Fruit fly (Drosophila melanogaster) whole organism, embryonic: ENCODE measurements around the gene Mul1.

Experiments
- Aef1 ChIP-seq: fragments of 200-800 bp; sonication (Bioruptor generic); IDR thresholded peaks from 3 replicates; pipeline ENCODE4 v1.3.6; 2022; ENCODE audit warnings: missing biosample characterization, missing genetic modification characterization
- Atf6 ChIP-seq: fragments of 200-800 bp; sonication (Bioruptor generic); IDR thresholded peaks from 2 replicates; pipeline ENCODE4 v1.3.6; 2022; ENCODE audit warnings: missing biosample characterization, missing genetic modification characterization
- CG10267 ChIP-seq: fragments of 200-800 bp; sonication (Bioruptor generic); optimal IDR thresholded peaks from 2 replicates; lab custom pipeline; 2018; ENCODE audit warnings: missing biosample characterization, mild to moderate bottlenecking, missing genetic modification characterization, moderate library complexity
- CG10979 ChIP-seq: fragments of 200-800 bp; sonication (Bioruptor generic); optimal IDR thresholded peaks from 2 replicates; lab custom pipeline; 2018; ENCODE audit warnings: missing biosample characterization, mild to moderate bottlenecking, missing genetic modification characterization, moderate library complexity
- CG1233 ChIP-seq: fragments of 200-800 bp; sonication (Bioruptor generic); optimal IDR thresholded peaks from 4 replicates; lab custom pipeline; 2018; ENCODE audit warnings: missing biosample characterization, mild to moderate bottlenecking, missing genetic modification characterization
- CG13123 ChIP-seq: fragments of 200-800 bp; sonication (Bioruptor generic); optimal IDR thresholded peaks from 2 replicates; lab custom pipeline; 2016; ENCODE audit warnings: missing biosample characterization, missing genetic modification characterization
- CG13894 ChIP-seq: fragments of 200-800 bp; sonication (Bioruptor generic); optimal IDR thresholded peaks from 3 replicates; lab custom pipeline; 2018; ENCODE audit warnings: missing biosample characterization, mild to moderate bottlenecking, missing genetic modification characterization, moderate library complexity
- CG15601 ChIP-seq: fragments of 200-800 bp; sonication (Bioruptor generic); optimal IDR thresholded peaks from 3 replicates; lab custom pipeline; 2019; ENCODE audit warnings: missing biosample characterization, mild to moderate bottlenecking, missing genetic modification characterization, moderate library complexity
- CG6272 ChIP-seq: fragments of 200-800 bp; sonication (Bioruptor generic); IDR thresholded peaks from 2 replicates; pipeline ENCODE4 v1.3.6; 2022; ENCODE audit warnings: missing biosample characterization, missing genetic modification characterization
- CG6654 ChIP-seq: fragments of 200-800 bp; sonication (Bioruptor generic); optimal IDR thresholded peaks from 2 replicates; lab custom pipeline; 2017; ENCODE audit warnings: missing biosample characterization, mild to moderate bottlenecking, missing genetic modification characterization
- CG7372 ChIP-seq: fragments of 200-800 bp; sonication (Bioruptor generic); IDR thresholded peaks from 2 replicates; pipeline ENCODE4 v1.3.6; 2022; ENCODE audit warnings: missing biosample characterization, missing genetic modification characterization
- CkIIα-i1 ChIP-seq: fragments of 200-800 bp; sonication (Bioruptor generic); IDR thresholded peaks from 2 replicates; pipeline ENCODE4 v1.3.6; 2022; ENCODE audit warnings: missing biosample characterization, missing genetic modification characterization
- D19A ChIP-seq: fragments of 200-800 bp; optimal IDR thresholded peaks from 3 replicates; lab custom pipeline; 2019; ENCODE audit warnings: missing biosample characterization, mild to moderate bottlenecking, missing genetic modification characterization, moderate library complexity
- Fer2 ChIP-seq: fragments of 200-800 bp; sonication (Bioruptor generic); optimal IDR thresholded peaks from 2 replicates; lab custom pipeline; 2018; ENCODE audit warnings: missing biosample characterization, mild to moderate bottlenecking, missing genetic modification characterization, moderate library complexity
- Fer3 ChIP-seq: fragments of 200-800 bp; sonication (Bioruptor generic); optimal IDR thresholded peaks from 2 replicates; lab custom pipeline; 2018; ENCODE audit warnings: missing biosample characterization, mild to moderate bottlenecking, missing genetic modification characterization, moderate library complexity
- HmgD ChIP-seq: fragments of 200-800 bp; sonication (Bioruptor generic); optimal IDR thresholded peaks from 3 replicates; lab custom pipeline; 2016; ENCODE audit warnings: missing biosample characterization, missing genetic modification characterization
- MESR4 ChIP-seq: fragments of 200-800 bp; sonication (Bioruptor generic); optimal IDR thresholded peaks from 2 replicates; lab custom pipeline; 2018; ENCODE audit warnings: missing biosample characterization, mild to moderate bottlenecking, missing genetic modification characterization, moderate library complexity
- Mes4 ChIP-seq: fragments of 200-800 bp; sonication (Bioruptor generic); optimal IDR thresholded peaks from 2 replicates; lab custom pipeline; 2016; ENCODE audit warnings: missing biosample characterization, missing genetic modification characterization
- Nf-YA ChIP-seq: fragments of 200-800 bp; sonication (Bioruptor generic); IDR thresholded peaks from 2 replicates; pipeline ENCODE4 v1.3.6; 2022; ENCODE audit warnings: missing biosample characterization, missing genetic modification characterization
- Nf-YC ChIP-seq: fragments of 200-800 bp; optimal IDR thresholded peaks from 3 replicates; lab custom pipeline; 2019; ENCODE audit warnings: missing biosample characterization, mild to moderate bottlenecking, missing genetic modification characterization, moderate library complexity
- Sin3A ChIP-seq: fragments of >200 bp; optimal IDR thresholded peaks from 2 replicates; lab custom pipeline; 2018
- ac ChIP-seq: fragments of 200-800 bp; sonication (Bioruptor generic); optimal IDR thresholded peaks from 3 replicates; lab custom pipeline; 2017; ENCODE audit warnings: missing biosample characterization, mild to moderate bottlenecking, missing genetic modification characterization
- ash1 ChIP-seq: fragments of 200-800 bp; sonication (Bioruptor generic); optimal IDR thresholded peaks from 2 replicates; lab custom pipeline; 2018; ENCODE audit warnings: missing biosample characterization, mild to moderate bottlenecking, missing genetic modification characterization
- bcd ChIP-seq: fragments of 200-800 bp; sonication (Bioruptor generic); optimal IDR thresholded peaks from 2 replicates; lab custom pipeline; 2017; ENCODE audit warnings: missing biosample characterization, mild to moderate bottlenecking, missing genetic modification characterization
- bowl ChIP-seq: fragments of 200-800 bp; sonication (Bioruptor generic); IDR thresholded peaks from 2 replicates; pipeline ENCODE4 v1.3.6; 2022; ENCODE audit warnings: missing biosample characterization, missing genetic modification characterization
- cg ChIP-seq: fragments of 200-800 bp; sonication (Bioruptor generic); optimal IDR thresholded peaks from 3 replicates; lab custom pipeline; 2019; ENCODE audit warnings: missing biosample characterization, mild to moderate bottlenecking, missing genetic modification characterization, moderate library complexity
- chif ChIP-seq, 2 experiments: fragments of 200-800 bp; sonication (Bioruptor generic); optimal IDR thresholded peaks; 3 replicates each; lab custom pipeline; 2016; ENCODE audit warnings: missing biosample characterization in 2 of 2, missing genetic modification characterization in 2 of 2
- chinmo ChIP-seq: fragments of 200-800 bp; sonication (Bioruptor generic); IDR thresholded peaks from 4 replicates; pipeline ENCODE4 v1.3.6; 2022; ENCODE audit warnings: missing biosample characterization, missing genetic modification characterization; ENCODE audit not compliant: partially characterized antibody
- crc ChIP-seq: fragments of 200-800 bp; sonication (Bioruptor generic); optimal IDR thresholded peaks from 2 replicates; lab custom pipeline; 2016; ENCODE audit warnings: missing biosample characterization, missing genetic modification characterization
- da ChIP-seq: fragments of 200-800 bp; sonication (Bioruptor generic); optimal IDR thresholded peaks from 2 replicates; lab custom pipeline; 2016; ENCODE audit warnings: missing biosample characterization, missing genetic modification characterization
- danr ChIP-seq: fragments of 200-800 bp; sonication (Bioruptor generic); IDR thresholded peaks from 2 replicates; pipeline ENCODE4 v1.3.6; 2022; ENCODE audit warnings: missing biosample characterization, missing genetic modification characterization
- dm ChIP-seq: fragments of 200-800 bp; sonication (Bioruptor generic); optimal IDR thresholded peaks from 3 replicates; lab custom pipeline; 2016; ENCODE audit warnings: missing biosample characterization, missing genetic modification characterization
- dysf ChIP-seq: fragments of 200-800 bp; sonication (Bioruptor generic); IDR thresholded peaks from 3 replicates; pipeline ENCODE4 v1.3.6; 2022; ENCODE audit warnings: missing biosample characterization, missing genetic modification characterization
- grn ChIP-seq: fragments of 200-800 bp; sonication (Bioruptor generic); optimal IDR thresholded peaks from 3 replicates; lab custom pipeline; 2017; ENCODE audit warnings: missing biosample characterization, missing genetic modification characterization
- inv ChIP-seq: fragments of 200-800 bp; sonication (Bioruptor generic); IDR thresholded peaks from 2 replicates; pipeline ENCODE4 v1.3.6; 2022; ENCODE audit warnings: missing biosample characterization, missing genetic modification characterization; ENCODE audit not compliant: partially characterized antibody
- lbe ChIP-seq: fragments of 200-800 bp; sonication (Bioruptor generic); optimal IDR thresholded peaks from 2 replicates; lab custom pipeline; 2016; ENCODE audit warnings: missing biosample characterization, mild to moderate bottlenecking, missing genetic modification characterization
- mld ChIP-seq: fragments of 200-800 bp; sonication (Bioruptor generic); IDR thresholded peaks from 3 replicates; pipeline ENCODE4 v1.3.6; 2022; ENCODE audit warnings: missing biosample characterization, missing genetic modification characterization; ENCODE audit not compliant: partially characterized antibody
- nmo ChIP-seq: fragments of 200-800 bp; sonication (Bioruptor generic); optimal IDR thresholded peaks from 2 replicates; lab custom pipeline; 2018; ENCODE audit warnings: missing biosample characterization, mild to moderate bottlenecking, missing genetic modification characterization, moderate library complexity
- phol ChIP-seq: fragments of 200-800 bp; sonication (Bioruptor generic); optimal IDR thresholded peaks from 3 replicates; lab custom pipeline; 2018; ENCODE audit warnings: missing biosample characterization, mild to moderate bottlenecking, missing genetic modification characterization, moderate library complexity
- pros ChIP-seq: fragments of 200-800 bp; sonication (Bioruptor generic); optimal IDR thresholded peaks from 3 replicates; lab custom pipeline; 2019; ENCODE audit warnings: missing biosample characterization, mild to moderate bottlenecking, missing genetic modification characterization, moderate library complexity
- schlank ChIP-seq: fragments of 200-800 bp; sonication (Bioruptor generic); optimal IDR thresholded peaks from 2 replicates; lab custom pipeline; 2018; ENCODE audit warnings: missing biosample characterization, mild to moderate bottlenecking, missing genetic modification characterization
- sima ChIP-seq: fragments of 200-800 bp; sonication (Bioruptor generic); optimal IDR thresholded peaks from 2 replicates; lab custom pipeline; 2016; ENCODE audit warnings: missing biosample characterization, missing genetic modification characterization
- sisA ChIP-seq: fragments of 200-800 bp; sonication (Bioruptor generic); IDR thresholded peaks from 2 replicates; pipeline ENCODE4 v1.3.6; 2022; ENCODE audit warnings: missing biosample characterization, missing genetic modification characterization
- slou ChIP-seq: fragments of 200-800 bp; sonication (Bioruptor generic); optimal IDR thresholded peaks from 3 replicates; lab custom pipeline; 2016; ENCODE audit warnings: missing biosample characterization, missing genetic modification characterization
- sna ChIP-seq: fragments of 200-800 bp; sonication (Bioruptor generic); IDR thresholded peaks from 2 replicates; pipeline ENCODE4 v1.3.6; 2022; ENCODE audit warnings: missing biosample characterization, missing genetic modification characterization; ENCODE audit not compliant: partially characterized antibody
- sob ChIP-seq: fragments of 200-800 bp; sonication (Bioruptor generic); IDR thresholded peaks from 2 replicates; pipeline ENCODE4 v1.3.6; 2022; ENCODE audit warnings: missing biosample characterization, missing genetic modification characterization
- tin ChIP-seq: fragments of 200-800 bp; sonication (Bioruptor generic); optimal IDR thresholded peaks from 3 replicates; lab custom pipeline; 2016; ENCODE audit warnings: missing biosample characterization, missing genetic modification characterization
- tx ChIP-seq: fragments of 200-800 bp; sonication (Bioruptor generic); optimal IDR thresholded peaks from 2 replicates; lab custom pipeline; 2016; ENCODE audit warnings: missing biosample characterization, missing genetic modification characterization
- vfl ChIP-seq: fragments of 200-800 bp; sonication (Bioruptor generic); optimal IDR thresholded peaks from 2 replicates; lab custom pipeline; 2016; ENCODE audit warnings: missing biosample characterization, missing genetic modification characterization
- z ChIP-seq: fragments of 200-800 bp; sonication (Bioruptor generic); IDR thresholded peaks from 3 replicates; pipeline ENCODE4 v1.3.6; 2022; ENCODE audit warnings: missing biosample characterization, missing genetic modification characterization
- zf30C ChIP-seq: fragments of 200-800 bp; sonication (Bioruptor generic); optimal IDR thresholded peaks from 3 replicates; lab custom pipeline; 2018; ENCODE audit warnings: missing biosample characterization, mild to moderate bottlenecking, missing genetic modification characterization

Gene Mul1

DNA sequence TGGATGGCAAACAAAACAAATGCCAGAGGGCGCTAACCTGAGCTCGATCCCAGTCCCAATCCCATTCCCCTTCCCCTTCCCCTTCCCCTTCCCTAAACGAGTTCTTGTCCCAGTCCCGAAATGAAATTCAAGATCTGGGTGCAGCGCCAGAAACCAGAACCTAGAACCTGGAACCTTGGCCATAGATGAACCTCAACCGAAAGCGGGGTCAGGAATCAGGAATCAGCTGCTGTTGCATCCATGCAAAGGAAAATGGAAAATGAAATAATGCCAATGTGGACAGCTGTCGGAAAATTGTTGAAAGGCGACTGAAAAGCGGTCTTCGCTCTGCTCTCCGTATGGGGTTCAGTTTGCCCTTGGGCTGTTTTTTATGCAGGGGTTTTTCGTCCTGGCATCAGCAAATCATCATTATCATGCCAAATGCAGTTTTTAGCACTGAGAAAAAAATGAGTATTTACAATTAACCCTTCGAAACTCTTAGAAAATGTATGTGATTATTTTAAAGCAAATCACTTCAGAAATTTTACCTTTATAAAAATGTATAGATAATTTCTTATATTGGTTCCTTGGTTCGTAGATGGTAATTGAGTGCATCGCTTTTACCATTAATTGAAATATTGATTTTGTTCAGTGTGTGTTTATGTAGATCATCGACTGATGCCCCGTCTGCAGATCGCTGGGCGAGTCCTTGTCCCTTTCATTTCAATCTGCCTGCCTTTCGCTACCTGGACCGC lies 43.5 kb upstream of the Mul1 start (continued):
- no peak for TF ChIP-seq sob (GFP tag; lab: Robert Waterston, UW)
- TF ChIP-seq pros (GFP tag; lab: Kevin White, UChicago): peak; percentile 90
- peak; percentile 40 for TF ChIP-seq ac
- no peak for TF ChIP-seq Fer3 (tag; lab: Kevin White, UChicago)
- TF ChIP-seq chinmo: no peak
- TF ChIP-seq dm: no peak
- TF ChIP-seq dysf (GFP tag; lab: Robert Waterston, UW): no peak
- no peak for TF ChIP-seq CkIIα-i1 (GFP tag; lab: Robert Waterston, UW)
- TF ChIP-seq CG7372 (GFP tag; lab: Robert Waterston, UW): no peak
- no peak for TF ChIP-seq lbe (GFP tag; lab: Kevin White, UChicago)
- no peak for TF ChIP-seq bowl (GFP tag; lab: Robert Waterston, UW)
- TF ChIP-seq CG13894 (tag; lab: Kevin White, UChicago): no peak
- peak; percentile 51 for TF ChIP-seq D19A (tag; lab: Kevin White, UChicago)
- TF ChIP-seq CG13123 (GFP tag; lab: Kevin White, UChicago): no peak
- TF ChIP-seq Sin3A (lab: Kevin White, UChicago): no peak
- no peak for TF ChIP-seq Mes4 (GFP tag; lab: Kevin White, UChicago)
- TF ChIP-seq tx (GFP tag; lab: Kevin White, UChicago): no peak
- TF ChIP-seq ash1 (GFP tag; lab: Kevin White, UChicago): no peak
- peak; percentile 76 for TF ChIP-seq CG10979 (tag; lab: Kevin White, UChicago)
- no peak for TF ChIP-seq inv (GFP tag; lab: Robert Waterston, UW)
- TF ChIP-seq CG10267 (tag; lab: Kevin White, UChicago): peak; percentile 64
- no peak for TF ChIP-seq slou
- no peak for TF ChIP-seq danr (GFP tag; lab: Robert Waterston, UW)
- peak; percentile 60 for TF ChIP-seq phol (tag; lab: Kevin White, UChicago)
- TF ChIP-seq sna: no peak
- no peak for TF ChIP-seq Atf6 (GFP tag; lab: Robert Waterston, UW)
- TF ChIP-seq Nf-YC (tag; lab: Kevin White, UChicago): no peak
- no peak for TF ChIP-seq CG6654 (GFP tag; lab: Kevin White, UChicago)
- peak; percentile 29 for TF ChIP-seq CG15601 (tag; lab: Kevin White, UChicago)
- no peak for TF ChIP-seq HmgD
- TF ChIP-seq MESR4 (GFP tag; lab: Kevin White, UChicago): no peak
- no peak for TF ChIP-seq mld (GFP tag; lab: Robert Waterston, UW)
- no peak for TF ChIP-seq CG1233 (GFP tag; lab: Kevin White, UChicago)
- no peak for TF ChIP-seq CG6272 (GFP tag; lab: Robert Waterston, UW)
- peak; percentile 57 for TF ChIP-seq nmo (GFP tag; lab: Kevin White, UChicago)
- no peak for TF ChIP-seq z (GFP tag; lab: Robert Waterston, UW)
- TF ChIP-seq zf30C (GFP tag; lab: Kevin White, UChicago): peak; percentile 93
- no peak for TF ChIP-seq crc (GFP tag; lab: Kevin White, UChicago)
- no peak for TF ChIP-seq vfl (GFP tag; lab: Kevin White, UChicago)
- TF ChIP-seq tin (GFP tag; lab: Kevin White, UChicago): peak; percentile 23
- no peak for TF ChIP-seq Aef1 (GFP tag; lab: Robert Waterston, UW)
- peak in 1 of 2 experiments; percentile 56 for TF ChIP-seq chif (GFP tag; optimal IDR thresholded peaks at IDR 0.05; lab: Kevin White, UChicago)
- TF ChIP-seq grn: no peak
- no peak for TF ChIP-seq cg
- TF ChIP-seq schlank: no peak
- no peak for TF ChIP-seq da (GFP tag; lab: Kevin White, UChicago)
- no peak for TF ChIP-seq sima (GFP tag; lab: Kevin White, UChicago)
- TF ChIP-seq sisA (GFP tag; lab: Robert Waterston, UW): no peak
- no peak for TF ChIP-seq bcd (GFP tag; lab: Kevin White, UChicago)
- no peak for TF ChIP-seq Nf-YA (GFP tag; lab: Robert Waterston, UW)
- TF ChIP-seq Fer2 (tag; lab: Kevin White, UChicago): no peak
